Worm (Caenorhabditis elegans) whole organism, late embryonic: ENCODE results near the gene btb-18.

Source experiments
- C38D4.7 ChIP-seq: fragments of 200-800 bp; sonication (Bioruptor generic); optimal IDR thresholded peaks from 2 replicates; lab custom pipeline; 2018; ENCODE audit warnings: mild to moderate bottlenecking, missing genetic modification characterization, moderate library complexity, missing compliant biosample characterization
- ceh-45 ChIP-seq: fragments of 200-800 bp; sonication (Bioruptor generic); IDR thresholded peaks from 2 replicates; pipeline ENCODE4 v1.3.6; 2022; ENCODE audit warnings: missing genetic modification reagents, missing genetic modification characterization, missing compliant biosample characterization
- elt-4 ChIP-seq: sonication (generic microtip); optimal IDR thresholded peaks from 2 replicates; lab custom pipeline; 2016; ENCODE audit warnings: missing genetic modification characterization, missing compliant biosample characterization

DNA sequence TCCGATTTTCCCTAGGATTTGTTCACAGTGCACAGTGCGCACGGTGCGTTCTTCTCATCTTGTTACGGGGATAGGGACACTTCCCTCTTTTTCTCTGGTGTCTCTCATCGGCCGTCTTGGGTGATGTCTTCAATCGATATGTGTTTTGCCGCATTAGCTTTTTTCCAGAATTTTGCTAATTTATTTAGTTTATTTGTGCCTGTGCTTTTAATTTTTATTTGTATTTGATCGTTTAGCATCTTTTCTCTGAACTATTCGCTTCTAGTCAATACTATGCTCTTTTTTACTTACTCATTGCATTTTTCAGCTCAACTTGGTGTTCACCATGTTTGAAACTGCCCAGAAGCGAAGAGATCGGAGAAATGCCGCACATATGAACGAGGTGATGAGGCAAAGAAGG, 42.2 kb downstream of the btb-18 start, which contains the start of gene F14D2.5:
- no peak for TF ChIP-seq elt-4 (tag; lab: Kevin White, UChicago)
- TF ChIP-seq C38D4.7, result no peak
- no peak for TF ChIP-seq ceh-45 (GFP tag; lab: Robert Waterston, UW)
